Worm (Caenorhabditis elegans) whole organism, mixed stage, embryonic: ENCODE measurements around the gene F14D2.5.

Experiments used
- M03D4.4 ChIP-seq: sonication (generic microtip); optimal IDR thresholded peaks from 2 replicates; lab custom pipeline; 2017; ENCODE audit warnings: mild to moderate bottlenecking, missing genetic modification characterization, missing compliant biosample characterization
- bed-3 ChIP-seq: fragments of 200-800 bp; sonication (Bioruptor generic); optimal IDR thresholded peaks from 3 replicates; lab custom pipeline; 2018; ENCODE audit warnings: mild to moderate bottlenecking, missing genetic modification characterization, moderate library complexity, missing compliant biosample characterization
- blmp-1 ChIP-seq: fragments of 150-350 bp; optimal IDR thresholded peaks from 2 replicates; lab custom pipeline; 2014; ENCODE audit warnings: missing biosample characterization, missing genetic modification characterization
- ceh-39 ChIP-seq: fragments of 150-350 bp; optimal IDR thresholded peaks from 2 replicates; lab custom pipeline; 2014; ENCODE audit warnings: missing biosample characterization, missing genetic modification characterization
- ceh-83 ChIP-seq: fragments of 200-800 bp; sonication (Bioruptor generic); optimal IDR thresholded peaks from 2 replicates; lab custom pipeline; 2018; ENCODE audit warnings: mild to moderate bottlenecking, missing genetic modification characterization, missing compliant biosample characterization
- ces-1 ChIP-seq: fragments of 150-350 bp; optimal IDR thresholded peaks from 2 replicates; lab custom pipeline; 2014; ENCODE audit warnings: missing biosample characterization, missing genetic modification reagents, missing genetic modification characterization
- cnd-1 ChIP-seq: fragments of 200-800 bp; sonication (Bioruptor generic); optimal IDR thresholded peaks from 2 replicates; lab custom pipeline; 2018; ENCODE audit warnings: mild to moderate bottlenecking, missing genetic modification characterization, missing compliant biosample characterization
- drap-1 ChIP-seq: fragments of 200-800 bp; sonication (Bioruptor generic); optimal IDR thresholded peaks from 3 replicates; lab custom pipeline; 2018; ENCODE audit warnings: mild to moderate bottlenecking, missing genetic modification characterization, missing compliant biosample characterization
- elt-1 ChIP-seq: sonication (generic microtip); optimal IDR thresholded peaks from 2 replicates; lab custom pipeline; 2017; ENCODE audit warnings: missing genetic modification characterization, mild to moderate bottlenecking, missing compliant biosample characterization, antibody characterized with exemption, moderate library complexity, borderline replicate concordance; ENCODE audit not compliant: insufficient read depth
- elt-3 ChIP-seq: fragments of 150-350 bp; optimal IDR thresholded peaks from 2 replicates; lab custom pipeline; 2014; ENCODE audit warnings: missing biosample characterization, missing genetic modification characterization
- flh-1 ChIP-seq: fragments of 200-800 bp; sonication (Bioruptor generic); optimal IDR thresholded peaks from 2 replicates; lab custom pipeline; 2018; ENCODE audit warnings: mild to moderate bottlenecking, missing genetic modification characterization, moderate library complexity, missing compliant biosample characterization
- ham-2 ChIP-seq: fragments of 200-800 bp; sonication (Bioruptor generic); optimal IDR thresholded peaks from 2 replicates; lab custom pipeline; 2018; ENCODE audit warnings: mild to moderate bottlenecking, missing genetic modification characterization, missing compliant biosample characterization
- hlh-1 ChIP-seq: fragments of 150-350 bp; optimal IDR thresholded peaks from 2 replicates; lab custom pipeline; 2014; ENCODE audit warnings: missing biosample characterization, missing genetic modification reagents, missing genetic modification characterization
- lin-13 ChIP-seq: fragments of 150-350 bp; optimal IDR thresholded peaks from 2 replicates; lab custom pipeline; 2014; ENCODE audit warnings: missing biosample characterization, missing genetic modification characterization
- lin-32 ChIP-seq: fragments of 200-800 bp; sonication (Bioruptor generic); optimal IDR thresholded peaks from 2 replicates; lab custom pipeline; 2018; ENCODE audit warnings: mild to moderate bottlenecking, missing genetic modification characterization, missing compliant biosample characterization
- lsy-2 ChIP-seq: fragments of 150-350 bp; optimal IDR thresholded peaks from 2 replicates; lab custom pipeline; 2014; ENCODE audit warnings: missing biosample characterization, missing genetic modification characterization
- mab-5 ChIP-seq: fragments of 150-350 bp; optimal IDR thresholded peaks from 2 replicates; lab custom pipeline; 2014; ENCODE audit warnings: missing biosample characterization, missing genetic modification characterization
- mep-1 ChIP-seq: fragments of 150-350 bp; optimal IDR thresholded peaks from 2 replicates; lab custom pipeline; 2017; ENCODE audit warnings: missing biosample characterization, missing genetic modification reagents, missing genetic modification characterization, inconsistent platforms
- mls-2 ChIP-seq: sonication (generic microtip); optimal IDR thresholded peaks from 2 replicates; lab custom pipeline; 2016; ENCODE audit warnings: mild to moderate bottlenecking, missing genetic modification characterization, moderate library complexity, missing compliant biosample characterization
- nhr-12 ChIP-seq: fragments of 150-350 bp; optimal IDR thresholded peaks from 2 replicates; lab custom pipeline; 2014; ENCODE audit warnings: missing biosample characterization, missing genetic modification characterization
- nhr-2 ChIP-seq: fragments of 150-350 bp; optimal IDR thresholded peaks from 2 replicates; lab custom pipeline; 2014; ENCODE audit warnings: missing biosample characterization, missing genetic modification characterization
- nhr-28 ChIP-seq: fragments of 150-350 bp; optimal IDR thresholded peaks from 2 replicates; lab custom pipeline; 2014; ENCODE audit warnings: missing biosample characterization, missing genetic modification characterization
- nhr-76 ChIP-seq: sonication (generic microtip); optimal IDR thresholded peaks from 2 replicates; lab custom pipeline; 2017; ENCODE audit warnings: missing biosample characterization, missing genetic modification characterization
- unc-120 ChIP-seq: sonication (generic microtip); optimal IDR thresholded peaks from 2 replicates; lab custom pipeline; 2017; ENCODE audit warnings: missing genetic modification characterization, missing compliant biosample characterization; ENCODE audit not compliant: poor library complexity, severe bottlenecking
- unc-62 ChIP-seq: fragments of 150-350 bp; optimal IDR thresholded peaks from 2 replicates; lab custom pipeline; 2014; ENCODE audit warnings: missing biosample characterization, missing genetic modification reagents, missing genetic modification characterization
- zip-8 ChIP-seq: fragments of 150-350 bp; optimal IDR thresholded peaks from 2 replicates; lab custom pipeline; 2014; ENCODE audit warnings: missing biosample characterization, missing genetic modification characterization
- ztf-11 ChIP-seq: fragments of 150-350 bp; optimal IDR thresholded peaks from 2 replicates; lab custom pipeline; 2014; ENCODE audit warnings: missing biosample characterization, missing genetic modification characterization

F14D2.5 gene

ce11 chrII:3309963-3310362, 30.4 kb upstream of the F14D2.5 start:
- TF ChIP-seq zip-8 (tag; lab: Kevin White, UChicago) (peak; percentile 80), cnd-1 (tag; lab: Kevin White, UChicago) (peak; percentile 60), lin-32 (GFP tag; lab: Kevin White, UChicago) (peak; percentile 44)
- TF ChIP-seq, all 35 proteins: peak for 3; not testable (repeated sequence) for 32

DNA sequence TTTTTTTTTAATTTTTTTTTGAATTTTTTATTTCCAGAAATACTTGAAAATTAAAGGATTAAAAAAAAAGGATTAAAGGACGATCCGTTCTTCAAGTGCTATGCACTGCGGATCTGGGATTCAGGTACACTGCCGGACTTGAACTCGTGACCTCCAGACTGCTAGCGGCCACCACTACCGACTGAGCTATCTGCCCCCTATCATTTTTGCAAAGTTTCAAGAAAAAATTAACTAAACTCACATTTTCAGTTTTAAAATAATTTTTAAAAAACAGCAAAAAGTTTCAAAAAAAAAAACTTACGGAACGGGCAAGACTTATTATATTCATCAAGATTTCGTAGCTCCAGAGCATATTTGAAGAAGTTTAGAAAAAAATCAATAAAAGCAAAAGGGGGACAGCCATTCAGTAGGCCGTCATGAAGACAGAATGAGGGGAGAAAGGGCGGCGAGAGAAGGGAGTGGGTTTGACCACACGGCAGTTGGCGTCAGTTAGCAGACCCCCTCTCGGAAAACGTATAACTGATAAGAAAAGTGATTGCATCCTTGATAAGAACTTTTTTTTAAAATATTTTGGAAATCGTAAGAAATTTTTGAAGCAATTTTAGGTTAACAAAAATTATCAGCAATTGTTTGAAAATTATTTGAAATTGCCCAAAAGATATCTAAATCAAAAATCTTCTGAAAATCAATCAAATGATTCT, 29.2 kb upstream of the F14D2.5 start:
- TF ChIP-seq lin-13 (tag; lab: Kevin White, UChicago): no peak
- peak; percentile 72 for TF ChIP-seq hlh-1 (tag; lab: Kevin White, UChicago)
- TF ChIP-seq unc-120 (tag; lab: Kevin White, UChicago): peak; percentile 4

ce11 chrII:3313442-3313841, 26.9 kb upstream of the F14D2.5 start, which contains the start of gene F39E9.6:
TSS of gene F39E9.6 (minus strand) at chrII:3313542.
- no peak for TF ChIP-seq ztf-11 (tag; lab: Kevin White, UChicago)
- no peak for TF ChIP-seq nhr-28
- TF ChIP-seq ceh-83 (GFP tag; lab: Kevin White, UChicago): no peak
- no peak for TF ChIP-seq nhr-12 (tag; lab: Kevin White, UChicago)
- TF ChIP-seq ces-1 (GFP tag; lab: Kevin White, UChicago): no peak
- TF ChIP-seq M03D4.4 (tag; lab: Kevin White, UChicago): no peak

DNA sequence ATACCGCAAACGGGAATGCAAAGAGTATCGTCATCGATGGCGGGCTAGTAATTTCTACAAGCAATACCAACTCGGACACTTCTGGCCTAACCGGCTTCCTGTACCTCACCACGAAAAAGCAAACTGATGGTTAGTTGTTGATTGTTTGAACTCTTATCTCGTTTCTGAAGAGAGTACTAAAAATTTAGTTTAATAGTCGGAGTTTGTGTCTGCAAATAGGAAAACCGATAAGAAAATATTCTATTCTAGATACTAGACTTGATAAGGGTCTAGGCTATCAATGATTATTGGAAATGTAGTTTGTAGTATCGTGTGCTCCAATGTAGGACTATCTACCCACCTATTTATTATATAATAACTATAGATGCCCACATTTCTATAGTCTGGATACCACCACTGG, 21.5 kb upstream of the F14D2.5 start:
- TF ChIP-seq unc-62 (GFP tag; lab: Kevin White, UChicago): no peak
- no peak for TF ChIP-seq lsy-2 (tag; lab: Kevin White, UChicago)
- TF ChIP-seq M03D4.4 (tag; lab: Kevin White, UChicago): no peak
- no peak for TF ChIP-seq mab-5
- no peak for TF ChIP-seq drap-1
- no peak for TF ChIP-seq mep-1 (tag; lab: Kevin White, UChicago)
- TF ChIP-seq elt-3: no peak

- no peak for TF ChIP-seq nhr-2 (tag; lab: Kevin White, UChicago)
- no peak for TF ChIP-seq ceh-83 (GFP tag; lab: Kevin White, UChicago)
- TF ChIP-seq blmp-1 (tag; lab: Kevin White, UChicago): no peak
- no peak for TF ChIP-seq unc-120 (tag; lab: Kevin White, UChicago)
- no peak for TF ChIP-seq nhr-28
- no peak for TF ChIP-seq elt-3
- TF ChIP-seq lin-32 (GFP tag; lab: Kevin White, UChicago): no peak
- TF ChIP-seq elt-1 (tag; lab: Kevin White, UChicago): no peak
- TF ChIP-seq flh-1 (GFP tag; lab: Kevin White, UChicago): no peak
- no peak for TF ChIP-seq bed-3 (GFP tag; lab: Kevin White, UChicago)
- TF ChIP-seq lin-13 (tag; lab: Kevin White, UChicago): no peak
- TF ChIP-seq hlh-1 (tag; lab: Kevin White, UChicago): no peak
- no peak for TF ChIP-seq M03D4.4 (tag; lab: Kevin White, UChicago)
- TF ChIP-seq ceh-39 (tag; lab: Kevin White, UChicago): no peak
- TF ChIP-seq mab-5: no peak
- no peak for TF ChIP-seq nhr-76
- no peak for TF ChIP-seq ztf-11 (tag; lab: Kevin White, UChicago)
- TF ChIP-seq mep-1 (tag; lab: Kevin White, UChicago): no peak
- TF ChIP-seq, all 35 proteins: peak for 0
These were observed 18.1 kb upstream of the F14D2.5 start, which contains the start of gene Y46D2A.1 for ce11 chrII:3322257-3322656. TSS of gene Y46D2A.1 (plus strand) at chrII:3322557.

DNA sequence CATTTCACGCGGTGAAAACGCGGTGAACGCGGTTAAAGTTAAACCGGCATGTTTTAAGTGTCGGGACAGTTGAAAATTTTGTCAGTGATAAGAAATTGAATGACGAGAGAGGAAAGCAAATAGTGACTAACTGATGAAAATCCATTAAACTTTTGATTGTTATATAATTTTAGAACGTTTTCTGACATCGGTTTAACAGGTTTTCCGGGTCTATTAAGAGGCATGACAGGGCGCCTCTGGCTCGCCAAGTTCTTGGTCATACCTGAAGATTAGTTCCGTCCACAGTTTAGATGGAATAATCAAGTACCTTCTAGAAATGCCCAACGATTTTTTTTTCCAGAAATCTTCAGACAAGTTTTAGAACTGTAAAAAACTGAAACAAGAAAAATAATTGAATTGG, 17.2 kb upstream of the F14D2.5 start, which contains the start of gene Y46D2A.2:
Gene Y46D2A.2 (minus strand): TSS at position 101 of the 400 bp plus-strand sequence.
- TF ChIP-seq zip-8 (tag; lab: Kevin White, UChicago): no peak
- TF ChIP-seq ham-2 (GFP tag; lab: Kevin White, UChicago): no peak
- TF ChIP-seq cnd-1 (tag; lab: Kevin White, UChicago): no peak
- TF ChIP-seq, all 35 proteins: peak for 0

ce11 chrII:3327104-3327503, 13.2 kb upstream of the F14D2.5 start, which contains the start of gene Y46D2A.3:
TSS of gene Y46D2A.3 (minus strand) at chrII:3327204.
- TF ChIP-seq mls-2 (tag; lab: Kevin White, UChicago): no peak
- no peak for TF ChIP-seq blmp-1 (tag; lab: Kevin White, UChicago)
- no peak for TF ChIP-seq mab-5
- TF ChIP-seq hlh-1 (tag; lab: Kevin White, UChicago): no peak
